Fruit fly (Drosophila melanogaster): ENCODE data around the gene CG43074.

Gene CG43074

dm6 chr3L:3460402-3461027 lies 23.9 kb downstream of the CG43074 start, which contains the start of gene eIF5B (continued):
- peak; percentile 70 for TF ChIP-seq ewg (GFP tag; optimal IDR thresholded peaks at IDR 0.05)
- TF ChIP-seq CG7987 (GFP tag; optimal IDR thresholded peaks at IDR 0.05): peak; percentile 3
- no peak for TF ChIP-seq NK7.1 (GFP tag; optimal IDR thresholded peaks at IDR 0.05)
- TF ChIP-seq Ssrp (tag; optimal IDR thresholded peaks at IDR 0.05): peak; percentile 81
- TF ChIP-seq abd-A (tag; optimal IDR thresholded peaks at IDR 0.05): no peak
- peak; percentile 2 for TF ChIP-seq fd64A (GFP tag; optimal IDR thresholded peaks at IDR 0.05)
- TF ChIP-seq tx (GFP tag; optimal IDR thresholded peaks at IDR 0.05): no peak
- peak; percentile 67 for TF ChIP-seq slou (GFP tag; optimal IDR thresholded peaks at IDR 0.05)
- peak; percentile 73 for TF ChIP-seq tin (GFP tag; optimal IDR thresholded peaks at IDR 0.05)
- TF ChIP-seq CG2202 (tag; optimal IDR thresholded peaks at IDR 0.05): peak; percentile 49
- peak; percentile 92 for TF ChIP-seq Ets65A (GFP tag)
- no peak for TF ChIP-seq Hr39 (optimal IDR thresholded peaks at IDR 0.05)
- peak; percentile 69 for TF ChIP-seq lilli (GFP tag; optimal IDR thresholded peaks at IDR 0.05)
- peak; percentile 32 for TF ChIP-seq CG8290 (GFP tag; optimal IDR thresholded peaks at IDR 0.05)
- TF ChIP-seq CG8290 (tag; optimal IDR thresholded peaks at IDR 0.05): peak; percentile 6 to 73
- TF ChIP-seq bbx (GFP tag; IDR thresholded peaks at IDR 0.05; ENCODE audit: partially characterized antibody): no peak
- TF ChIP-seq CG4854 (GFP tag; optimal IDR thresholded peaks at IDR 0.05): no peak
- TF ChIP-seq CG1832 (GFP tag; optimal IDR thresholded peaks at IDR 0.05): no peak
- no peak for TF ChIP-seq emc (GFP tag; optimal IDR thresholded peaks at IDR 0.05)
- peak; percentile 62 for TF ChIP-seq CG18599 (GFP tag; optimal IDR thresholded peaks at IDR 0.05)
- TF ChIP-seq Hey (tag; optimal IDR thresholded peaks at IDR 0.05): no peak
- TF ChIP-seq C15 (GFP tag; IDR thresholded peaks at IDR 0.05): peak; percentile 61; the same call in 1 of the 3 replicates
- no peak for TF ChIP-seq Vsx1 (GFP tag; optimal IDR thresholded peaks at IDR 0.05)
- TF ChIP-seq CG17568 (GFP tag; optimal IDR thresholded peaks at IDR 0.05): peak; percentile 26
- peak; percentile 61 for TF ChIP-seq CG13894 (tag; optimal IDR thresholded peaks at IDR 0.05)
- TF ChIP-seq stwl (tag; optimal IDR thresholded peaks at IDR 0.05): peak; percentile 19
- peak; percentile 85 for TF ChIP-seq seq (GFP tag; IDR thresholded peaks at IDR 0.05)
- no peak for TF ChIP-seq repo (GFP tag; optimal IDR thresholded peaks at IDR 0.05)
- no peak for TF ChIP-seq CG14860 (GFP tag; IDR thresholded peaks at IDR 0.05; ENCODE audit: partially characterized antibody)
- peak; percentile 79 for TF ChIP-seq CG7839 (tag; optimal IDR thresholded peaks at IDR 0.05)
- TF ChIP-seq HHEX (GFP tag; optimal IDR thresholded peaks at IDR 0.05): peak; percentile 59
- peak; percentile 38 for TF ChIP-seq Mad (GFP tag; optimal IDR thresholded peaks at IDR 0.05)
- TF ChIP-seq Neu2 (GFP tag; optimal IDR thresholded peaks at IDR 0.05; ENCODE audit: borderline replicate concordance): no peak
- TF ChIP-seq CG12942 (GFP tag; optimal IDR thresholded peaks at IDR 0.05): peak; percentile 54
- TF ChIP-seq TFAM (GFP tag; optimal IDR thresholded peaks at IDR 0.05): no peak
- TF ChIP-seq ATbp (GFP tag; optimal IDR thresholded peaks at IDR 0.05): peak; percentile 66
- no peak for TF ChIP-seq lov (optimal IDR thresholded peaks at IDR 0.05)
- peak; percentile 70; the same call in 1 of the 3 replicates for TF ChIP-seq lov (GFP tag; IDR thresholded peaks at IDR 0.05)
- TF ChIP-seq CG15696 (tag; optimal IDR thresholded peaks at IDR 0.05): peak; percentile 56
- TF ChIP-seq zen (tag; optimal IDR thresholded peaks at IDR 0.05): peak; percentile 64
- TF ChIP-seq mam (GFP tag; optimal IDR thresholded peaks at IDR 0.05): peak; percentile 38
- peak; percentile 90 for TF ChIP-seq sens (GFP tag)
- peak; percentile 59 for TF ChIP-seq Antp (GFP tag; optimal IDR thresholded peaks at IDR 0.05)
- TF ChIP-seq Oaz (GFP tag; IDR thresholded peaks at IDR 0.05): peak; percentile 79
- TF ChIP-seq dimm (GFP tag; IDR thresholded peaks at IDR 0.05): peak; percentile 61
- no peak for TF ChIP-seq hkb (optimal IDR thresholded peaks at IDR 0.05)
- peak; percentile 83 for TF ChIP-seq hkb (GFP tag; IDR thresholded peaks at IDR 0.05)
- TF ChIP-seq ssp (GFP tag; IDR thresholded peaks at IDR 0.05): peak; percentile 80
- no peak for TF ChIP-seq Nf-YC (tag; optimal IDR thresholded peaks at IDR 0.05)
- peak; percentile 24 for TF ChIP-seq CG34376 (GFP tag; optimal IDR thresholded peaks at IDR 0.05)
- TF ChIP-seq ase (GFP tag; IDR thresholded peaks at IDR 0.05): peak; percentile 84
